Fruit fly (Drosophila melanogaster) whole organism, embryonic: Measurements from ENCODE around the gene CG31898.

Source experiments
- CG10431 ChIP-seq: fragments of 200-800 bp; sonication (Bioruptor generic); optimal IDR thresholded peaks from 3 replicates; lab custom pipeline; 2018; ENCODE audit warnings: missing biosample characterization, mild to moderate bottlenecking, missing genetic modification characterization
- CG10543 ChIP-seq: fragments of 200-800 bp; sonication (Bioruptor generic); optimal IDR thresholded peaks from 3 replicates; lab custom pipeline; 2017; ENCODE audit warnings: missing biosample characterization, mild to moderate bottlenecking, missing genetic modification characterization, moderate library complexity
- CG13296 ChIP-seq: fragments of 200-800 bp; sonication (Bioruptor generic); optimal IDR thresholded peaks from 3 replicates; lab custom pipeline; 2018; ENCODE audit warnings: missing biosample characterization, mild to moderate bottlenecking, missing genetic modification characterization
- CG1529 ChIP-seq: fragments of 200-800 bp; sonication (Bioruptor generic); optimal IDR thresholded peaks from 3 replicates; lab custom pipeline; 2018; ENCODE audit warnings: missing biosample characterization, missing genetic modification characterization
- CG17361 ChIP-seq: fragments of 200-800 bp; sonication (Bioruptor generic); IDR thresholded peaks from 3 replicates; pipeline ENCODE4 v1.3.6; 2022; ENCODE audit warnings: missing biosample characterization, missing genetic modification characterization
- CG17802 ChIP-seq: fragments of 200-800 bp; sonication (Bioruptor generic); optimal IDR thresholded peaks from 2 replicates; lab custom pipeline; 2018; ENCODE audit warnings: missing biosample characterization, mild to moderate bottlenecking, missing genetic modification characterization, moderate library complexity
- CG18619 ChIP-seq: fragments of 200-800 bp; sonication (Bioruptor generic); optimal IDR thresholded peaks from 3 replicates; lab custom pipeline; 2017; ENCODE audit warnings: missing biosample characterization, mild to moderate bottlenecking, missing genetic modification characterization
- CG2712 ChIP-seq: fragments of 200-800 bp; optimal IDR thresholded peaks from 3 replicates; lab custom pipeline; 2019; ENCODE audit warnings: missing biosample characterization, mild to moderate bottlenecking, missing genetic modification characterization, moderate library complexity
- CG3163 ChIP-seq: fragments of 200-800 bp; sonication (Bioruptor generic); optimal IDR thresholded peaks from 3 replicates; lab custom pipeline; 2016; ENCODE audit warnings: missing biosample characterization, missing genetic modification characterization
- CG33557 ChIP-seq: fragments of 200-800 bp; sonication (Bioruptor generic); optimal IDR thresholded peaks from 2 replicates; lab custom pipeline; 2019; ENCODE audit warnings: missing biosample characterization, mild to moderate bottlenecking, missing genetic modification characterization, moderate library complexity
- CG3995 ChIP-seq: fragments of 200-800 bp; sonication (Bioruptor generic); optimal IDR thresholded peaks from 3 replicates; lab custom pipeline; 2016; ENCODE audit warnings: missing biosample characterization, missing genetic modification characterization
- CG4282 ChIP-seq: fragments of 200-800 bp; sonication (Bioruptor generic); optimal IDR thresholded peaks from 2 replicates; lab custom pipeline; 2016; ENCODE audit warnings: missing biosample characterization, missing genetic modification characterization
- CG6254 ChIP-seq: fragments of 200-800 bp; sonication (Bioruptor generic); optimal IDR thresholded peaks from 3 replicates; lab custom pipeline; 2017; ENCODE audit warnings: mild to moderate bottlenecking, missing biosample characterization, missing genetic modification reagents, missing genetic modification characterization
- CG6654 ChIP-seq: fragments of 200-800 bp; sonication (Bioruptor generic); optimal IDR thresholded peaks from 2 replicates; lab custom pipeline; 2017; ENCODE audit warnings: missing biosample characterization, mild to moderate bottlenecking, missing genetic modification characterization
- CG7928 ChIP-seq: fragments of 200-800 bp; sonication (Bioruptor generic); optimal IDR thresholded peaks from 2 replicates; lab custom pipeline; 2017; ENCODE audit warnings: missing biosample characterization, mild to moderate bottlenecking, missing genetic modification characterization
- CG8281 ChIP-seq: fragments of 200-800 bp; sonication (Bioruptor generic); optimal IDR thresholded peaks from 2 replicates; lab custom pipeline; 2018; ENCODE audit warnings: missing biosample characterization, mild to moderate bottlenecking, missing genetic modification characterization, moderate library complexity
- CG9437 ChIP-seq: fragments of 200-800 bp; sonication (Bioruptor generic); optimal IDR thresholded peaks from 2 replicates; lab custom pipeline; 2018; ENCODE audit warnings: missing biosample characterization, mild to moderate bottlenecking, missing genetic modification characterization
- CG9727 ChIP-seq: fragments of 200-800 bp; sonication (Bioruptor generic); optimal IDR thresholded peaks from 3 replicates; lab custom pipeline; 2017; ENCODE audit warnings: missing biosample characterization, mild to moderate bottlenecking, missing genetic modification characterization
- CTCF ChIP-seq: fragments of 200-800 bp; sonication (Bioruptor generic); optimal IDR thresholded peaks from 2 replicates; lab custom pipeline; 2017; ENCODE audit warnings: missing biosample characterization, mild to moderate bottlenecking, missing genetic modification characterization, moderate library complexity
- Dfd ChIP-seq, 2 experiments: fragments of >200 bp; optimal IDR thresholded peaks; 2 replicates each; lab custom pipeline; 2017; ENCODE audit warnings: missing biosample characterization in 2 of 2, missing genetic modification characterization in 2 of 2
- Dip2 ChIP-seq: fragments of 200-800 bp; sonication (Bioruptor generic); IDR thresholded peaks from 2 replicates; pipeline ENCODE4 v1.3.6; 2022; ENCODE audit warnings: missing biosample characterization, missing genetic modification characterization
- Gug ChIP-seq: fragments of 200-800 bp; sonication (Bioruptor generic); IDR thresholded peaks from 4 replicates; pipeline ENCODE4 v1.3.6; 2022; ENCODE audit warnings: missing biosample characterization, missing genetic modification characterization
- Lim3 ChIP-seq: fragments of 200-800 bp; sonication (Bioruptor generic); IDR thresholded peaks from 2 replicates; pipeline ENCODE4 v1.3.6; 2022; ENCODE audit warnings: missing biosample characterization, missing genetic modification characterization
- NK7.1 ChIP-seq: fragments of 200-800 bp; sonication (Bioruptor generic); optimal IDR thresholded peaks from 3 replicates; lab custom pipeline; 2016; ENCODE audit warnings: missing biosample characterization, missing genetic modification characterization
- Nf-YA ChIP-seq: fragments of 200-800 bp; sonication (Bioruptor generic); IDR thresholded peaks from 2 replicates; pipeline ENCODE4 v1.3.6; 2022; ENCODE audit warnings: missing biosample characterization, missing genetic modification characterization
- Oaz ChIP-seq: fragments of 200-800 bp; sonication (Bioruptor generic); IDR thresholded peaks from 2 replicates; pipeline ENCODE4 v1.3.6; 2022; ENCODE audit warnings: missing biosample characterization, missing genetic modification characterization
- PHDP ChIP-seq: fragments of 200-800 bp; sonication (Bioruptor generic); optimal IDR thresholded peaks from 3 replicates; lab custom pipeline; 2018; ENCODE audit warnings: missing biosample characterization, mild to moderate bottlenecking, missing genetic modification characterization, moderate library complexity
- Poxn ChIP-seq: fragments of 200-800 bp; sonication (Bioruptor generic); IDR thresholded peaks from 2 replicates; pipeline ENCODE4 v1.3.6; 2022; ENCODE audit warnings: missing biosample characterization, missing genetic modification characterization
- Sry-δ ChIP-seq: fragments of 200-800 bp; sonication (Bioruptor generic); optimal IDR thresholded peaks from 2 replicates; lab custom pipeline; 2016; ENCODE audit warnings: missing biosample characterization, missing genetic modification characterization
- bigmax ChIP-seq: fragments of 200-800 bp; sonication (Bioruptor generic); optimal IDR thresholded peaks from 2 replicates; lab custom pipeline; 2018; ENCODE audit warnings: missing biosample characterization, mild to moderate bottlenecking, missing genetic modification characterization
- caup ChIP-seq: fragments of 200-800 bp; sonication (Bioruptor generic); optimal IDR thresholded peaks from 3 replicates; lab custom pipeline; 2017; ENCODE audit warnings: missing biosample characterization, mild to moderate bottlenecking, missing genetic modification characterization, moderate library complexity; ENCODE audit not compliant: severe bottlenecking
- chif ChIP-seq, 2 experiments: fragments of 200-800 bp; sonication (Bioruptor generic); optimal IDR thresholded peaks; 3 replicates each; lab custom pipeline; 2016; ENCODE audit warnings: missing biosample characterization in 2 of 2, missing genetic modification characterization in 2 of 2
- crp ChIP-seq, 2 experiments: fragments of 200-800 bp; sonication (Bioruptor generic); optimal IDR thresholded peaks; 2 replicates in 1 of 2; 3 replicates in 1 of 2; lab custom pipeline; 2017; ENCODE audit warnings: missing biosample characterization in 2 of 2, missing genetic modification characterization in 2 of 2, mild to moderate bottlenecking in 1 of 2, moderate library complexity in 1 of 2
- cwo ChIP-seq: fragments of 200-800 bp; sonication (Bioruptor generic); optimal IDR thresholded peaks from 3 replicates; lab custom pipeline; 2017; ENCODE audit warnings: missing biosample characterization, missing genetic modification characterization, mild to moderate bottlenecking, moderate library complexity, missing genetic modification reagents
- gsb ChIP-seq: fragments of 200-800 bp; sonication (Bioruptor generic); IDR thresholded peaks from 2 replicates; pipeline ENCODE4 v1.3.6; 2022; ENCODE audit warnings: missing biosample characterization, missing genetic modification characterization
- gsb-n ChIP-seq: fragments of 200-800 bp; sonication (Bioruptor generic); optimal IDR thresholded peaks from 3 replicates; lab custom pipeline; 2018; ENCODE audit warnings: missing biosample characterization, mild to moderate bottlenecking, missing genetic modification characterization
- ham ChIP-seq: fragments of 200-800 bp; sonication (Bioruptor generic); IDR thresholded peaks from 2 replicates; pipeline ENCODE4 v1.3.6; 2022; ENCODE audit warnings: missing biosample characterization, missing genetic modification characterization
- insv ChIP-seq, 2 experiments: fragments of 200-800 bp; sonication (Bioruptor generic); optimal IDR thresholded peaks; 3 replicates each; lab custom pipeline; 2016 to 2018; ENCODE audit warnings: missing biosample characterization in 2 of 2, missing genetic modification characterization in 2 of 2
- kay ChIP-seq: fragments of 200-800 bp; sonication (Bioruptor generic); optimal IDR thresholded peaks from 2 replicates; lab custom pipeline; 2016; ENCODE audit warnings: missing biosample characterization, missing genetic modification characterization
- lola ChIP-seq, 3 experiments: fragments of >200 bp in 2 of 3; fragments of 200-800 bp in 1 of 3; sonication (Bioruptor generic) in 1 of 3; optimal IDR thresholded peaks; 2 replicates each; lab custom pipeline; 2017 to 2019; ENCODE audit warnings: missing biosample characterization in 3 of 3, missing genetic modification characterization in 3 of 3, mild to moderate bottlenecking in 1 of 3, moderate library complexity in 1 of 3
- lov ChIP-seq, 2 experiments: fragments of 200-800 bp in 1 of 2; fragments of >200 bp in 1 of 2; sonication (Bioruptor generic) in 1 of 2; IDR thresholded peaks in 1 of 2; optimal IDR thresholded peaks in 1 of 2; 2 replicates in 1 of 2; 3 replicates in 1 of 2; pipeline versions ENCODE4 v1.3.6 to Lab custom; 2017 to 2022; ENCODE audit warnings: missing biosample characterization in 1 of 2, missing genetic modification characterization in 1 of 2
- mirr ChIP-seq: fragments of 200-800 bp; sonication (Bioruptor generic); optimal IDR thresholded peaks from 3 replicates; lab custom pipeline; 2018; ENCODE audit warnings: missing biosample characterization, mild to moderate bottlenecking, missing genetic modification characterization
- pnt ChIP-seq: fragments of 200-800 bp; sonication (Bioruptor generic); optimal IDR thresholded peaks from 3 replicates; lab custom pipeline; 2016; ENCODE audit warnings: missing biosample characterization, missing genetic modification characterization
- row ChIP-seq: fragments of 200-800 bp; sonication (Bioruptor generic); IDR thresholded peaks from 3 replicates; pipeline ENCODE4 v1.3.6; 2022; ENCODE audit warnings: missing biosample characterization, missing genetic modification characterization
- sens-2 ChIP-seq: fragments of 200-800 bp; sonication (Bioruptor generic); IDR thresholded peaks from 2 replicates; pipeline ENCODE4 v1.3.6; 2022; ENCODE audit warnings: missing biosample characterization, missing genetic modification characterization
- shn ChIP-seq: fragments of 200-800 bp; sonication (Bioruptor generic); optimal IDR thresholded peaks from 3 replicates; lab custom pipeline; 2016; ENCODE audit warnings: missing biosample characterization, missing genetic modification characterization
- sim ChIP-seq: fragments of 200-800 bp; sonication (Bioruptor generic); IDR thresholded peaks from 2 replicates; pipeline ENCODE4 v1.3.6; 2022; ENCODE audit warnings: missing biosample characterization, missing genetic modification characterization
- slbo ChIP-seq: fragments of 200-800 bp; sonication (Bioruptor generic); IDR thresholded peaks from 2 replicates; pipeline ENCODE4 v1.3.6; 2022; ENCODE audit warnings: missing biosample characterization, missing genetic modification characterization
- slou ChIP-seq: fragments of 200-800 bp; sonication (Bioruptor generic); optimal IDR thresholded peaks from 3 replicates; lab custom pipeline; 2016; ENCODE audit warnings: missing biosample characterization, missing genetic modification characterization
- tio ChIP-seq: fragments of 200-800 bp; sonication (Bioruptor generic); optimal IDR thresholded peaks from 2 replicates; lab custom pipeline; 2017; ENCODE audit warnings: missing biosample characterization, missing genetic modification characterization, inconsistent platforms
- yki ChIP-seq: fragments of >200 bp; optimal IDR thresholded peaks from 3 replicates; lab custom pipeline; 2018

CG31898 gene

dm6 chr2L:8382646-8383045 is 17.6 kb upstream of the CG31898 start, which contains the start of the genes CG13392 and Rcd4 (continued):
- peak; percentile 71 for TF ChIP-seq shn
- peak; percentile 64 for TF ChIP-seq CG3163
- peak; percentile 21 for TF ChIP-seq gsb-n
- peak; percentile 10 for TF ChIP-seq slou
- TF ChIP-seq CG1529 (GFP tag; lab: Kevin White, UChicago), result peak; percentile 37
- peak; percentile 25 for TF ChIP-seq CG7928
- no peak for TF ChIP-seq pnt (GFP tag; lab: Kevin White, UChicago)
- TF ChIP-seq CG18619 (GFP tag; lab: Kevin White, UChicago), result peak; percentile 36
- TF ChIP-seq CG13296 (GFP tag; lab: Kevin White, UChicago), result peak; percentile 41
- peak; percentile 61 for TF ChIP-seq CG10543 (GFP tag; lab: Kevin White, UChicago)
- TF ChIP-seq CG6654 (GFP tag; lab: Kevin White, UChicago), result peak; percentile 1
- peak in 1 of 2 experiments; percentile 42 for TF ChIP-seq insv (GFP tag; optimal IDR thresholded peaks at IDR 0.05; lab: Kevin White, UChicago)
- peak; percentile 47 to 65 for TF ChIP-seq chif (GFP tag; optimal IDR thresholded peaks at IDR 0.05; lab: Kevin White, UChicago)
- TF ChIP-seq CG3995, result peak; percentile 66
- TF ChIP-seq Dfd (GFP tag; optimal IDR thresholded peaks at IDR 0.05; lab: Kevin White, UChicago), result no peak
- peak; percentile 73 for TF ChIP-seq Sry-δ (GFP tag; lab: Kevin White, UChicago)
- peak; percentile 78 for TF ChIP-seq caup
- TF ChIP-seq CTCF (GFP tag; lab: Kevin White, UChicago), result peak; percentile 11
- peak; percentile 46 for TF ChIP-seq CG2712 (tag; lab: Kevin White, UChicago)
- TF ChIP-seq yki (lab: Kevin White, UChicago), result no peak
- TF ChIP-seq PHDP (tag; lab: Kevin White, UChicago), result peak; percentile 58
- no peak for TF ChIP-seq CG8281 (tag; lab: Kevin White, UChicago)
- no peak for TF ChIP-seq lov (optimal IDR thresholded peaks at IDR 0.05; lab: Kevin White, UChicago)
- TF ChIP-seq lov (GFP tag; IDR thresholded peaks at IDR 0.05; lab: Robert Waterston, UW), result no peak
- TF ChIP-seq sim (GFP tag; lab: Robert Waterston, UW), result no peak
- peak; percentile 34 for TF ChIP-seq CG9437 (GFP tag; lab: Kevin White, UChicago)
- TF ChIP-seq Lim3, result no peak
- TF ChIP-seq CG4282, result peak; percentile 79
- no peak for TF ChIP-seq Oaz (GFP tag; lab: Robert Waterston, UW)
- TF ChIP-seq CG6254 (GFP tag; lab: Kevin White, UChicago), result peak; percentile 24
- no peak for TF ChIP-seq tio
- TF ChIP-seq CG17361 (GFP tag; lab: Robert Waterston, UW), result peak; percentile 28; the same call in 1 of the 3 replicates
- TF ChIP-seq Poxn (GFP tag; lab: Robert Waterston, UW), result no peak
- no peak for TF ChIP-seq Dip2
- TF ChIP-seq slbo, result peak; percentile 85
- peak; percentile 40 for TF ChIP-seq CG10431
- peak in 1 of 3 experiments; percentile 6 for TF ChIP-seq lola (GFP tag; optimal IDR thresholded peaks at IDR 0.05; lab: Kevin White, UChicago)
- TF ChIP-seq CG9727 (GFP tag; lab: Kevin White, UChicago), result peak; percentile 30
- peak; percentile 66 for TF ChIP-seq row (GFP tag; lab: Robert Waterston, UW)
- TF ChIP-seq Nf-YA, result no peak
- TF ChIP-seq bigmax (GFP tag; lab: Kevin White, UChicago), result peak; percentile 24
- peak; percentile 65 for TF ChIP-seq mirr (GFP tag; lab: Kevin White, UChicago)
- TF ChIP-seq kay (GFP tag; lab: Kevin White, UChicago), result peak; percentile 4
- TF ChIP-seq crp (GFP tag; optimal IDR thresholded peaks at IDR 0.05; lab: Kevin White, UChicago), result peak; percentile 60 to 91
- 0 out of 2 replicates have a peak, but pooled peaks have one; percentile 13 for TF ChIP-seq gsb (GFP tag; lab: Robert Waterston, UW)
- peak; percentile 23 for TF ChIP-seq NK7.1 (GFP tag; lab: Kevin White, UChicago)
- no peak for TF ChIP-seq cwo (GFP tag; lab: Kevin White, UChicago)
- peak; percentile 5 for TF ChIP-seq CG33557
- peak; percentile 48; the same call in 1 of the 4 replicates for TF ChIP-seq Gug (GFP tag; lab: Robert Waterston, UW)
- no peak for TF ChIP-seq sens-2 (GFP tag; lab: Robert Waterston, UW)
- peak; percentile 23 for TF ChIP-seq CG17802
- TF ChIP-seq ham (GFP tag; lab: Robert Waterston, UW), result no peak
